Worm (Caenorhabditis elegans) whole organism, L1 larva: Measurements from ENCODE around the gene F38B6.4.

Experiments used
- alr-1 ChIP-seq: fragments of 200-800 bp; sonication (Bioruptor generic); optimal IDR thresholded peaks from 2 replicates; lab custom pipeline; 2018; ENCODE audit warnings: borderline replicate concordance, mild to moderate bottlenecking, missing genetic modification characterization, missing compliant biosample characterization
- ama-1 ChIP-seq: fragments of 150-350 bp; optimal IDR thresholded peaks from 2 replicates; lab custom pipeline; 2014
- blmp-1 ChIP-seq: fragments of 150-350 bp; optimal IDR thresholded peaks from 2 replicates; lab custom pipeline; 2014; ENCODE audit warnings: missing biosample characterization, missing genetic modification characterization
- ceh-63 ChIP-seq: fragments of 200-800 bp; sonication (Bioruptor generic); optimal IDR thresholded peaks from 2 replicates; lab custom pipeline; 2018; ENCODE audit warnings: mild to moderate bottlenecking, missing genetic modification characterization, missing compliant biosample characterization
- ceh-82 ChIP-seq, 3 experiments: fragments of 150-350 bp in 1 of 3; sonication (generic microtip) in 2 of 3; optimal IDR thresholded peaks; 2 replicates each; lab custom pipeline; 2014 to 2017; ENCODE audit warnings: missing biosample characterization in 3 of 3, missing genetic modification characterization in 3 of 3
- ceh-88 ChIP-seq: fragments of 200-800 bp; sonication (Bioruptor generic); IDR thresholded peaks from 2 replicates; pipeline ENCODE4 v1.3.6; 2022; ENCODE audit warnings: missing genetic modification characterization, missing compliant biosample characterization
- ceh-90 ChIP-seq: sonication (generic microtip); optimal IDR thresholded peaks from 2 replicates; lab custom pipeline; 2016; ENCODE audit warnings: missing genetic modification characterization, missing compliant biosample characterization
- efl-1 ChIP-seq, 4 experiments: fragments of 150-350 bp; optimal IDR thresholded peaks in 3 of 4; peaks in 1 of 4; 1 replicate in 1 of 4; 2 replicates in 3 of 4; lab custom pipeline; 2014; ENCODE audit warnings: missing biosample characterization in 2 of 4, missing genetic modification characterization in 2 of 4, missing genetic modification reagents in 2 of 4
- egl-13 ChIP-seq: sonication (generic microtip); optimal IDR thresholded peaks from 2 replicates; lab custom pipeline; 2016; ENCODE audit warnings: missing genotype, missing genetic modification reagents, missing genetic modification characterization, missing compliant biosample characterization
- egl-27 ChIP-seq, 2 experiments: fragments of 150-350 bp in 1 of 2; sonication (generic microtip); optimal IDR thresholded peaks; 3 replicates each; lab custom pipeline; 2017 to 2018; ENCODE audit warnings: missing biosample characterization in 2 of 2, missing genetic modification characterization in 2 of 2, missing genetic modification reagents in 2 of 2
- elt-2 ChIP-seq: sonication (generic microtip); optimal IDR thresholded peaks from 2 replicates; lab custom pipeline; 2016; ENCODE audit warnings: missing genetic modification characterization, mild to moderate bottlenecking, inconsistent platforms, missing compliant biosample characterization, missing genetic modification reagents
- fkh-10 ChIP-seq: sonication (generic microtip); optimal IDR thresholded peaks from 2 replicates; lab custom pipeline; 2017; ENCODE audit warnings: missing biosample characterization, missing genetic modification reagents, missing genetic modification characterization
- fkh-8 ChIP-seq: sonication (generic microtip); optimal IDR thresholded peaks from 2 replicates; lab custom pipeline; 2016; ENCODE audit warnings: mild to moderate bottlenecking, missing genetic modification characterization, missing compliant biosample characterization
- fos-1 ChIP-seq: fragments of 150-350 bp; optimal IDR thresholded peaks from 2 replicates; lab custom pipeline; 2014; ENCODE audit warnings: missing biosample characterization, missing genetic modification characterization
- hpl-2 ChIP-seq: fragments of 150-350 bp; optimal IDR thresholded peaks from 2 replicates; lab custom pipeline; 2014; ENCODE audit warnings: missing biosample characterization, missing genetic modification reagents, missing genetic modification characterization
- jun-1 ChIP-seq: fragments of 150-350 bp; optimal IDR thresholded peaks from 2 replicates; lab custom pipeline; 2014; ENCODE audit warnings: missing biosample characterization, missing genetic modification reagents, missing genetic modification characterization
- lin-13 ChIP-seq: fragments of 150-350 bp; optimal IDR thresholded peaks from 2 replicates; lab custom pipeline; 2014; ENCODE audit warnings: missing biosample characterization, missing genetic modification reagents, missing genetic modification characterization
- lin-14 ChIP-seq: fragments of 200-800 bp; sonication (Bioruptor generic); optimal IDR thresholded peaks from 2 replicates; lab custom pipeline; 2018; ENCODE audit warnings: mild to moderate bottlenecking, missing genetic modification characterization, moderate library complexity, missing compliant biosample characterization
- lin-15B ChIP-seq: fragments of 150-350 bp; sonication (generic microtip); optimal IDR thresholded peaks from 3 replicates; lab custom pipeline; 2014; ENCODE audit warnings: missing biosample characterization, missing genetic modification characterization
- mab-9 ChIP-seq: fragments of 200-800 bp; sonication (Bioruptor generic); IDR thresholded peaks from 2 replicates; pipeline ENCODE4 v1.3.6; 2022; ENCODE audit warnings: missing genetic modification reagents, missing genetic modification characterization, missing compliant biosample characterization
- mdl-1 ChIP-seq, 2 experiments: fragments of 150-350 bp; optimal IDR thresholded peaks; 2 replicates each; lab custom pipeline; 2014 to 2017; ENCODE audit warnings: missing biosample characterization in 2 of 2, missing genetic modification characterization in 2 of 2, inconsistent platforms in 1 of 2
- mep-1 ChIP-seq: fragments of 150-350 bp; optimal IDR thresholded peaks from 2 replicates; lab custom pipeline; 2014; ENCODE audit warnings: missing biosample characterization, missing genetic modification characterization
- nhr-11 ChIP-seq: fragments of 150-350 bp; optimal IDR thresholded peaks from 2 replicates; lab custom pipeline; 2014; ENCODE audit warnings: missing biosample characterization, missing genetic modification characterization
- nhr-237 ChIP-seq: fragments of 150-350 bp; optimal IDR thresholded peaks from 2 replicates; lab custom pipeline; 2014; ENCODE audit warnings: missing biosample characterization, missing genetic modification characterization
- pax-3 ChIP-seq: fragments of 200-800 bp; sonication (Bioruptor generic); optimal IDR thresholded peaks from 2 replicates; lab custom pipeline; 2018; ENCODE audit warnings: mild to moderate bottlenecking, missing genetic modification characterization, moderate library complexity, missing compliant biosample characterization
- unc-98 ChIP-seq: fragments of 200-800 bp; sonication (Bioruptor generic); IDR thresholded peaks from 2 replicates; pipeline ENCODE4 v1.3.6; 2022; ENCODE audit warnings: missing genetic modification characterization, missing compliant biosample characterization

Gene F38B6.4

DNA sequence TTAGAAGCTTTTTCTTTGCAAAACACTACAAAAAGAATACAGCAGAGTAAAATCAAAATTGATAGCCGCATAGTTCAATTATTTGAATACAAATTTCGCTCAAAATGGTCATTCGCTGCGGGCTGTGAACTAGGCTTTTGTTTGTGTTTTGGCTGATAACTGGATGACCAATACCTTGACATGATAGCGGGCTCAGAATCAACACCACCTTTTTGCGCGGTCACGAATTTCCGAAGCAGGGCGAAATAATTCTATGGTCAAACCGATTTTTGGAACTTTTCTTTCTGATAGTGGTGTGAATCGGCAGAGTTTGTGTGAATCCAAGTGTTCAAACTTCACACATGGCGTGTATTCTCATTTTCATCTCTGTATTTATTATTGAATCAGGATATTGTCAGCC lies 23.6 kb downstream of the F38B6.4 start, which contains the start of the genes F38B6.7 and F38B6.2:
Gene F38B6.7 (minus strand): TSS at position 101 of the 400 bp plus-strand sequence.
Gene F38B6.2 (plus strand): TSS at position 267 of the 400 bp plus-strand sequence.
- TF ChIP-seq blmp-1, result no peak
- no peak for TF ChIP-seq unc-98

ce11 chrX:6702249-6702648 lies 27.6 kb downstream of the F38B6.4 start, which contains the start of gene acr-2:
TSS of gene acr-2 (plus strand) at chrX:6702549.
- TF ChIP-seq ceh-63, result peak; percentile 35
- TF ChIP-seq ceh-82 (tag; optimal IDR thresholded peaks at IDR 0.05; lab: Kevin White, UChicago), result peak in 1 of 3 experiments; percentile 1
- peak; percentile 39 for TF ChIP-seq lin-14
- no peak for TF ChIP-seq lin-15B
- 0 out of 2 replicates have a peak, but pooled peaks have one; percentile 15 for TF ChIP-seq mab-9
- TF ChIP-seq egl-13, result no peak

- TF ChIP-seq lin-14, result peak; percentile 58
- peak; percentile 93 for TF ChIP-seq fkh-10 (GFP tag; lab: Kevin White, UChicago)
- TF ChIP-seq ceh-88 (GFP tag; lab: Robert Waterston, UW), result no peak
- TF ChIP-seq, all 84 proteins: peak for 2
Measured at ce11 chrX:6705156-6705555, 30.5 kb downstream of the F38B6.4 start.

ce11 chrX:6709238-6709637 lies 34.6 kb downstream of the F38B6.4 start, which contains the start of gene acr-3:
TSS of gene acr-3 (plus strand) at chrX:6709538.
- TF ChIP-seq fos-1 (no peak), egl-27 (tag; optimal IDR thresholded peaks at IDR 0.05; lab: Kevin White, UChicago) (no peak), pax-3 (tag; lab: Kevin White, UChicago) (no peak), fkh-8 (tag; lab: Kevin White, UChicago) (no peak), ceh-90 (tag; lab: Kevin White, UChicago) (no peak), nhr-237 (tag; lab: Kevin White, UChicago) (no peak), alr-1 (tag; lab: Kevin White, UChicago) (no peak), hpl-2 (GFP tag; lab: Kevin White, UChicago) (no peak), jun-1 (tag; lab: Kevin White, UChicago) (no peak)

- TF ChIP-seq ama-1 (lab: Kevin White, UChicago) (no peak), efl-1 (optimal IDR thresholded peaks at IDR 0.05; lab: Kevin White, UChicago) (no peak), efl-1 (GFP tag; optimal IDR thresholded peaks at IDR 0.05 in 1 of 2; lab: Kevin White, UChicago) (peak in 1 of 2 experiments; percentile 77)
Measured at ce11 chrX:6713277-6713676, 38.6 kb downstream of the F38B6.4 start, which contains the start of gene nas-11. TSS of gene nas-11 (plus strand) at chrX:6713577.

- no peak for TF ChIP-seq lin-13 (GFP tag; lab: Kevin White, UChicago)
- no peak for TF ChIP-seq unc-98
Measured at ce11 chrX:6718595-6718994, 43.9 kb downstream of the F38B6.4 start, which contains the start of gene smf-2. TSS of gene smf-2 (minus strand) at chrX:6718695.

DNA sequence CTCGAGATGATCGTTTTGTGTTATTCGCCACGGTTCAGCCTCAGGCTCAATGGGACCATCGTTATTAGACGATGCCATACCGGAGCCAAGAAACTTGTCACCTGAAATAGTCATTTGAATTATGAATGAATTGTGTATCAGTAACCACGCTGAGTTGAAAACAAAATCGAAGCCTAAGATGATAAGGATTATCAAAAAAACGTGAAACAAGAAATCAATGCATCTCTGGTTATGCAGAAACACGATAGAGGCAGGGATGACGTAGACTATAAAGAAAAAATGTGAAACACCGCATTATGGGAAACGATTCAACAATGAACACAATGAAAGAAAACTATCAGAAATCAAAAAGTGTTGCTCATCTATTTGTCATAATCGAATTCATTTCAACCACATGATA lies 48.3 kb downstream of the F38B6.4 start, which contains the start of gene smf-1:
Gene smf-1 (minus strand): TSS at position 101 of the 400 bp plus-strand sequence.
- TF ChIP-seq mep-1 (tag; lab: Kevin White, UChicago), result no peak
- TF ChIP-seq elt-2, result peak; percentile 47

- TF ChIP-seq ama-1 (lab: Kevin White, UChicago) (peak; percentile 42), nhr-11 (no peak), mdl-1 (tag; optimal IDR thresholded peaks at IDR 0.05; lab: Kevin White, UChicago) (peak in 1 of 2 experiments; percentile 31)
- TF ChIP-seq, all 84 proteins: peak for 2
Measured at ce11 chrX:6725260-6725718, 50.6 kb downstream of the F38B6.4 start, which contains the start of gene slc-25A10. TSS of gene slc-25A10 (minus strand) at chrX:6725668.
